Worm (Caenorhabditis elegans) whole organism, L2 larva: Measurements from ENCODE around the gene mua-3.

Source experiments
- nhr-12 ChIP-seq: fragments of 150-350 bp; optimal IDR thresholded peaks from 2 replicates; lab custom pipeline; 2014; ENCODE audit warnings: missing biosample characterization, missing genetic modification characterization
- peb-1 ChIP-seq: fragments of 150-350 bp; optimal IDR thresholded peaks from 2 replicates; lab custom pipeline; 2014; ENCODE audit warnings: missing biosample characterization, missing genetic modification characterization
- unc-39 ChIP-seq: fragments of 150-350 bp; optimal IDR thresholded peaks from 2 replicates; lab custom pipeline; 2014; ENCODE audit warnings: missing biosample characterization, missing genetic modification characterization
- zag-1 ChIP-seq: fragments of 150-350 bp; optimal IDR thresholded peaks from 2 replicates; lab custom pipeline; 2014; ENCODE audit warnings: missing biosample characterization, missing genetic modification characterization

- no peak for TF ChIP-seq unc-39 (tag; lab: Kevin White, UChicago)
- TF ChIP-seq nhr-12 (tag; lab: Kevin White, UChicago), result no peak
- no peak for TF ChIP-seq zag-1
- no peak for TF ChIP-seq peb-1 (tag; lab: Kevin White, UChicago)
Measured at ce11 chrIII:10146701-10147100, 13.8 kb upstream of the mua-3 start, which contains the start of gene K08E5.1.
